Worm (Caenorhabditis elegans) whole organism, L1 larva: ENCODE data around the gene dao-3.

Experiments
- C04F5.9 ChIP-seq: sonication (generic microtip); optimal IDR thresholded peaks from 2 replicates; lab custom pipeline; 2016; ENCODE audit warnings: missing genetic modification characterization, missing compliant biosample characterization
- C16A3.4 ChIP-seq: fragments of 150-350 bp; optimal IDR thresholded peaks from 2 replicates; lab custom pipeline; 2014; ENCODE audit warnings: missing biosample characterization, missing genetic modification characterization
- alr-1 ChIP-seq: fragments of 200-800 bp; sonication (Bioruptor generic); optimal IDR thresholded peaks from 2 replicates; lab custom pipeline; 2018; ENCODE audit warnings: borderline replicate concordance, mild to moderate bottlenecking, missing genetic modification characterization, missing compliant biosample characterization
- aly-2 ChIP-seq: fragments of 150-350 bp; optimal IDR thresholded peaks from 2 replicates; lab custom pipeline; 2014; ENCODE audit warnings: missing biosample characterization, missing genetic modification characterization
- ama-1 ChIP-seq: fragments of 150-350 bp; optimal IDR thresholded peaks from 2 replicates; lab custom pipeline; 2014
- blmp-1 ChIP-seq: fragments of 150-350 bp; optimal IDR thresholded peaks from 2 replicates; lab custom pipeline; 2014; ENCODE audit warnings: missing biosample characterization, missing genetic modification characterization
- ceh-63 ChIP-seq: fragments of 200-800 bp; sonication (Bioruptor generic); optimal IDR thresholded peaks from 2 replicates; lab custom pipeline; 2018; ENCODE audit warnings: mild to moderate bottlenecking, missing genetic modification characterization, missing compliant biosample characterization
- ceh-90 ChIP-seq: sonication (generic microtip); optimal IDR thresholded peaks from 2 replicates; lab custom pipeline; 2016; ENCODE audit warnings: missing genetic modification characterization, missing compliant biosample characterization
- dpl-1 ChIP-seq, 3 experiments: fragments of 150-350 bp in 2 of 3; sonication (generic microtip) in 1 of 3; optimal IDR thresholded peaks; 2 replicates each; lab custom pipeline; 2014 to 2017; ENCODE audit warnings: missing biosample characterization in 3 of 3, missing genetic modification characterization in 3 of 3, missing genetic modification reagents in 3 of 3
- dsc-1 ChIP-seq: sonication (generic microtip); optimal IDR thresholded peaks from 2 replicates; lab custom pipeline; 2016; ENCODE audit warnings: mild to moderate bottlenecking, missing genetic modification characterization, missing compliant biosample characterization
- efl-1 ChIP-seq, 4 experiments: fragments of 150-350 bp; optimal IDR thresholded peaks in 3 of 4; peaks in 1 of 4; 1 replicate in 1 of 4; 2 replicates in 3 of 4; lab custom pipeline; 2014; ENCODE audit warnings: missing biosample characterization in 2 of 4, missing genetic modification characterization in 2 of 4, missing genetic modification reagents in 2 of 4
- efl-3 ChIP-seq: fragments of 200-800 bp; sonication (Bioruptor generic); optimal IDR thresholded peaks from 2 replicates; lab custom pipeline; 2018; ENCODE audit warnings: mild to moderate bottlenecking, missing genetic modification characterization, missing compliant biosample characterization
- egl-13 ChIP-seq: sonication (generic microtip); optimal IDR thresholded peaks from 2 replicates; lab custom pipeline; 2016; ENCODE audit warnings: missing genotype, missing genetic modification reagents, missing genetic modification characterization, missing compliant biosample characterization
- elt-2 ChIP-seq: sonication (generic microtip); optimal IDR thresholded peaks from 2 replicates; lab custom pipeline; 2016; ENCODE audit warnings: missing genetic modification characterization, mild to moderate bottlenecking, inconsistent platforms, missing compliant biosample characterization, missing genetic modification reagents
- elt-3 ChIP-seq, 6 experiments: fragments of 150-350 bp in 1 of 6; sonication (generic microtip); optimal IDR thresholded peaks; 2 replicates each; lab custom pipeline; 2017 to 2018; ENCODE audit warnings: missing biosample characterization in 6 of 6, missing genetic modification characterization in 6 of 6, inconsistent platforms in 1 of 6
- ets-5 ChIP-seq: fragments of 200-800 bp; sonication (Bioruptor generic); IDR thresholded peaks from 2 replicates; pipeline ENCODE4 v1.3.6; 2022; ENCODE audit warnings: missing genetic modification characterization, missing compliant biosample characterization
- fkh-10 ChIP-seq: sonication (generic microtip); optimal IDR thresholded peaks from 2 replicates; lab custom pipeline; 2017; ENCODE audit warnings: missing biosample characterization, missing genetic modification reagents, missing genetic modification characterization
- fkh-4 ChIP-seq: sonication (generic microtip); optimal IDR thresholded peaks from 2 replicates; lab custom pipeline; 2016; ENCODE audit warnings: missing compliant biosample characterization, missing genetic modification characterization, borderline replicate concordance
- fkh-8 ChIP-seq: sonication (generic microtip); optimal IDR thresholded peaks from 2 replicates; lab custom pipeline; 2016; ENCODE audit warnings: mild to moderate bottlenecking, missing genetic modification characterization, missing compliant biosample characterization
- fos-1 ChIP-seq: fragments of 150-350 bp; optimal IDR thresholded peaks from 2 replicates; lab custom pipeline; 2014; ENCODE audit warnings: missing biosample characterization, missing genetic modification characterization
- grh-1 ChIP-seq: fragments of 200-800 bp; sonication (Bioruptor generic); IDR thresholded peaks from 2 replicates; pipeline ENCODE4 v1.3.6; 2022; ENCODE audit warnings: missing genetic modification reagents, missing genetic modification characterization, missing compliant biosample characterization
- hlh-17 ChIP-seq: fragments of 200-800 bp; sonication (Bioruptor generic); optimal IDR thresholded peaks from 2 replicates; lab custom pipeline; 2018; ENCODE audit warnings: missing genetic modification characterization, mild to moderate bottlenecking, missing compliant biosample characterization, moderate library complexity, borderline replicate concordance
- hlh-4 ChIP-seq: sonication (generic microtip); optimal IDR thresholded peaks from 2 replicates; lab custom pipeline; 2016; ENCODE audit warnings: mild to moderate bottlenecking, missing genetic modification characterization, missing compliant biosample characterization
- hpl-2 ChIP-seq: fragments of 150-350 bp; optimal IDR thresholded peaks from 2 replicates; lab custom pipeline; 2014; ENCODE audit warnings: missing biosample characterization, missing genetic modification reagents, missing genetic modification characterization
- isw-1 ChIP-seq: fragments of 200-800 bp; sonication (Bioruptor generic); IDR thresholded peaks from 2 replicates; pipeline ENCODE4 v1.3.6; 2022; ENCODE audit warnings: missing genetic modification characterization, missing compliant biosample characterization
- jun-1 ChIP-seq: fragments of 150-350 bp; optimal IDR thresholded peaks from 2 replicates; lab custom pipeline; 2014; ENCODE audit warnings: missing biosample characterization, missing genetic modification reagents, missing genetic modification characterization
- lin-14 ChIP-seq: fragments of 200-800 bp; sonication (Bioruptor generic); optimal IDR thresholded peaks from 2 replicates; lab custom pipeline; 2018; ENCODE audit warnings: mild to moderate bottlenecking, missing genetic modification characterization, moderate library complexity, missing compliant biosample characterization
- lin-39 ChIP-seq: fragments of 150-350 bp; optimal IDR thresholded peaks from 2 replicates; lab custom pipeline; 2014; ENCODE audit warnings: missing biosample characterization, missing genetic modification reagents, missing genetic modification characterization
- lsy-2 ChIP-seq, 2 experiments: fragments of 150-350 bp; optimal IDR thresholded peaks; 2 replicates each; lab custom pipeline; 2014; ENCODE audit warnings: missing biosample characterization in 2 of 2, missing genetic modification characterization in 2 of 2
- mdl-1 ChIP-seq, 2 experiments: fragments of 150-350 bp; optimal IDR thresholded peaks; 2 replicates each; lab custom pipeline; 2014 to 2017; ENCODE audit warnings: missing biosample characterization in 2 of 2, missing genetic modification characterization in 2 of 2, inconsistent platforms in 1 of 2
- mep-1 ChIP-seq: fragments of 150-350 bp; optimal IDR thresholded peaks from 2 replicates; lab custom pipeline; 2014; ENCODE audit warnings: missing biosample characterization, missing genetic modification characterization
- nhr-12 ChIP-seq: sonication (generic microtip); optimal IDR thresholded peaks from 2 replicates; lab custom pipeline; 2017; ENCODE audit warnings: missing biosample characterization, missing genetic modification characterization
- nhr-20 ChIP-seq: sonication (generic microtip); optimal IDR thresholded peaks from 2 replicates; lab custom pipeline; 2016; ENCODE audit warnings: mild to moderate bottlenecking, missing genetic modification characterization, missing compliant biosample characterization
- nhr-71 ChIP-seq: sonication (generic microtip); optimal IDR thresholded peaks from 2 replicates; lab custom pipeline; 2016; ENCODE audit warnings: mild to moderate bottlenecking, missing genetic modification characterization, moderate library complexity, missing compliant biosample characterization
- nhr-76 ChIP-seq: sonication (generic microtip); optimal IDR thresholded peaks from 2 replicates; lab custom pipeline; 2017; ENCODE audit warnings: missing biosample characterization, missing genetic modification characterization
- nhr-77 ChIP-seq: fragments of 150-350 bp; optimal IDR thresholded peaks from 2 replicates; lab custom pipeline; 2014; ENCODE audit warnings: missing biosample characterization, missing genetic modification characterization
- nhr-84 ChIP-seq: sonication (generic microtip); optimal IDR thresholded peaks from 2 replicates; lab custom pipeline; 2017; ENCODE audit warnings: missing biosample characterization, missing genetic modification characterization
- nhr-85 ChIP-seq: sonication (generic microtip); peaks from one replicate; lab custom pipeline; 2016; ENCODE audit warnings: missing genetic modification characterization, inconsistent platforms, missing compliant biosample characterization
- nhr-90 ChIP-seq: sonication (generic microtip); optimal IDR thresholded peaks from 2 replicates; lab custom pipeline; 2016; ENCODE audit warnings: mild to moderate bottlenecking, missing genetic modification characterization, missing compliant biosample characterization; ENCODE audit not compliant: poor library complexity
- pag-3 ChIP-seq: sonication (generic microtip); optimal IDR thresholded peaks from 2 replicates; lab custom pipeline; 2017; ENCODE audit warnings: missing genetic modification characterization, mild to moderate bottlenecking, missing compliant biosample characterization, antibody characterized with exemption, borderline replicate concordance; ENCODE audit not compliant: insufficient read depth
- rnt-1 ChIP-seq: sonication (generic microtip); optimal IDR thresholded peaks from 2 replicates; lab custom pipeline; 2016; ENCODE audit warnings: mild to moderate bottlenecking, missing genetic modification characterization, moderate library complexity, missing compliant biosample characterization
- skn-1 ChIP-seq: fragments of 150-350 bp; optimal IDR thresholded peaks from 2 replicates; lab custom pipeline; 2014; ENCODE audit warnings: missing biosample characterization, missing genetic modification characterization
- snpc-4 ChIP-seq: fragments of 150-350 bp; optimal IDR thresholded peaks from 2 replicates; lab custom pipeline; 2014; ENCODE audit warnings: missing biosample characterization, missing genetic modification characterization
- sox-4 ChIP-seq: sonication (generic microtip); optimal IDR thresholded peaks from 2 replicates; lab custom pipeline; 2016; ENCODE audit warnings: missing genetic modification characterization, missing compliant biosample characterization
- sptf-1 ChIP-seq: fragments of 150-350 bp; optimal IDR thresholded peaks from 2 replicates; lab custom pipeline; 2014; ENCODE audit warnings: missing biosample characterization, missing genetic modification characterization
- sup-37 ChIP-seq: fragments of 200-800 bp; sonication (Bioruptor generic); optimal IDR thresholded peaks from 2 replicates; lab custom pipeline; 2018; ENCODE audit warnings: mild to moderate bottlenecking, missing genetic modification characterization, missing compliant biosample characterization
- unc-30 ChIP-seq: sonication (generic microtip); optimal IDR thresholded peaks from 2 replicates; lab custom pipeline; 2017; ENCODE audit warnings: missing biosample characterization, missing genetic modification characterization
- unc-86 ChIP-seq: sonication (generic microtip); optimal IDR thresholded peaks from 2 replicates; lab custom pipeline; 2016; ENCODE audit warnings: missing genetic modification characterization, missing compliant biosample characterization
- vab-15 ChIP-seq: sonication (generic microtip); optimal IDR thresholded peaks from 2 replicates; lab custom pipeline; 2017; ENCODE audit warnings: missing genotype, mild to moderate bottlenecking, missing genetic modification characterization, missing compliant biosample characterization
- xbp-1 ChIP-seq: sonication (generic microtip); optimal IDR thresholded peaks from 2 replicates; lab custom pipeline; 2016; ENCODE audit warnings: missing genetic modification characterization, missing compliant biosample characterization
- zag-1 ChIP-seq: fragments of 150-350 bp; optimal IDR thresholded peaks from 2 replicates; lab custom pipeline; 2014; ENCODE audit warnings: missing biosample characterization, missing genetic modification characterization

Gene dao-3

ce11 chrX:8036219-8036883 is 50.0 kb downstream of the dao-3 start (continued):
- TF ChIP-seq zag-1 (peak; percentile 86), mdl-1 (tag; optimal IDR thresholded peaks at IDR 0.05; lab: Kevin White, UChicago) (peak; percentile 42 to 86), ceh-90 (peak; percentile 69), pag-3 (no peak), aly-2 (peak; percentile 99), mep-1 (tag; lab: Kevin White, UChicago) (peak; percentile 100), grh-1 (GFP tag; lab: Robert Waterston, UW) (peak; percentile 96), nhr-77 (tag; lab: Kevin White, UChicago) (peak; percentile 97), hpl-2 (peak; percentile 98), efl-3 (GFP tag; lab: Kevin White, UChicago) (peak; percentile 97), sox-4 (tag; lab: Kevin White, UChicago) (peak; percentile 99), rnt-1 (tag; lab: Kevin White, UChicago) (peak; percentile 97), skn-1 (peak; percentile 96), fkh-4 (tag; lab: Kevin White, UChicago) (peak; percentile 93), C16A3.4 (tag; lab: Kevin White, UChicago) (peak; percentile 99), elt-3 (tag; optimal IDR thresholded peaks at IDR 0.05; lab: Kevin White, UChicago) (peak in 5 of 6 experiments; percentile 62 to 100 (median 82)), unc-30 (peak; percentile 92), sup-37 (GFP tag; lab: Kevin White, UChicago) (peak; percentile 95), blmp-1 (peak; percentile 72), ceh-63 (GFP tag; lab: Kevin White, UChicago) (peak; percentile 98), fos-1 (peak; percentile 98), xbp-1 (tag; lab: Kevin White, UChicago) (peak; percentile 97), fkh-8 (tag; lab: Kevin White, UChicago) (peak; percentile 96), jun-1 (peak; percentile 99), unc-86 (tag; lab: Kevin White, UChicago) (peak; percentile 97), fkh-10 (GFP tag; lab: Kevin White, UChicago) (peak; percentile 99), nhr-85 (peak; percentile 99), lin-14 (GFP tag; lab: Kevin White, UChicago) (peak; percentile 98), nhr-71 (peak; percentile 99), dpl-1 (GFP tag; optimal IDR thresholded peaks at IDR 0.05; lab: Kevin White, UChicago) (peak; percentile 31 to 60 (median 53)), nhr-84 (tag; lab: Kevin White, UChicago) (peak; percentile 88), hlh-4 (tag; lab: Kevin White, UChicago) (peak; percentile 44), nhr-12 (tag; lab: Kevin White, UChicago) (peak; percentile 66), dsc-1 (tag; lab: Kevin White, UChicago) (peak; percentile 100), nhr-76 (tag; lab: Kevin White, UChicago) (peak; percentile 78), nhr-20 (tag; lab: Kevin White, UChicago) (peak; percentile 99), sptf-1 (tag; lab: Kevin White, UChicago) (no peak), snpc-4 (tag; lab: Kevin White, UChicago) (peak; percentile 91), lsy-2 (tag; optimal IDR thresholded peaks at IDR 0.05; lab: Kevin White, UChicago) (peak; percentile 95 to 96), lin-39 (tag; lab: Kevin White, UChicago) (peak; percentile 99), efl-1 (optimal IDR thresholded peaks at IDR 0.05; lab: Kevin White, UChicago) (peak; percentile 85 to 89), efl-1 (GFP tag; optimal IDR thresholded peaks at IDR 0.05 in 1 of 2; lab: Kevin White, UChicago) (peak; percentile 73 to 97), isw-1 (peak; percentile 92), C04F5.9 (peak; percentile 93), elt-2 (tag; lab: Kevin White, UChicago) (peak; percentile 96), alr-1 (tag; lab: Kevin White, UChicago) (no peak), vab-15 (tag; lab: Kevin White, UChicago) (peak; percentile 65), nhr-90 (tag; lab: Kevin White, UChicago) (peak; percentile 100), ama-1 (no peak), egl-13 (peak; percentile 98), hlh-17 (GFP tag; lab: Kevin White, UChicago) (no peak), ets-5 (GFP tag; lab: Robert Waterston, UW) (no peak)
